Worm (Caenorhabditis elegans) whole organism, L1 larva: ENCODE measurements around the gene sknr-1.
A peak's percentile ranks its signal among the peaks of the same experiment; 100 is the strongest.

Experiments
- C04F5.9 ChIP-seq: sonication (generic microtip); optimal IDR thresholded peaks from 2 replicates; lab custom pipeline; 2016; ENCODE audit warnings: missing genetic modification characterization, missing compliant biosample characterization
- C16A3.4 ChIP-seq: fragments of 150-350 bp; optimal IDR thresholded peaks from 2 replicates; lab custom pipeline; 2014; ENCODE audit warnings: missing biosample characterization, missing genetic modification characterization
- F16B12.6 ChIP-seq: fragments of 150-350 bp; optimal IDR thresholded peaks from 2 replicates; lab custom pipeline; 2014; ENCODE audit warnings: missing biosample characterization, missing genetic modification characterization
- Y116A8C.19 ChIP-seq: sonication (generic microtip); optimal IDR thresholded peaks from 2 replicates; lab custom pipeline; 2016; ENCODE audit warnings: missing compliant biosample characterization, missing genetic modification characterization, borderline replicate concordance
- alr-1 ChIP-seq: fragments of 200-800 bp; sonication (Bioruptor generic); optimal IDR thresholded peaks from 2 replicates; lab custom pipeline; 2018; ENCODE audit warnings: borderline replicate concordance, mild to moderate bottlenecking, missing genetic modification characterization, missing compliant biosample characterization
- ama-1 ChIP-seq: fragments of 150-350 bp; optimal IDR thresholded peaks from 2 replicates; lab custom pipeline; 2014
- ceh-63 ChIP-seq: fragments of 200-800 bp; sonication (Bioruptor generic); optimal IDR thresholded peaks from 2 replicates; lab custom pipeline; 2018; ENCODE audit warnings: mild to moderate bottlenecking, missing genetic modification characterization, missing compliant biosample characterization
- ceh-8 ChIP-seq: fragments of 200-800 bp; sonication (Bioruptor generic); optimal IDR thresholded peaks from 2 replicates; lab custom pipeline; 2018; ENCODE audit warnings: mild to moderate bottlenecking, missing genetic modification characterization, moderate library complexity, missing compliant biosample characterization
- ceh-88 ChIP-seq: fragments of 200-800 bp; sonication (Bioruptor generic); IDR thresholded peaks from 2 replicates; pipeline ENCODE4 v1.3.6; 2022; ENCODE audit warnings: missing genetic modification characterization, missing compliant biosample characterization
- ceh-90 ChIP-seq: sonication (generic microtip); optimal IDR thresholded peaks from 2 replicates; lab custom pipeline; 2016; ENCODE audit warnings: missing genetic modification characterization, missing compliant biosample characterization
- dpl-1 ChIP-seq, 3 experiments: fragments of 150-350 bp in 2 of 3; sonication (generic microtip) in 1 of 3; optimal IDR thresholded peaks; 2 replicates each; lab custom pipeline; 2014 to 2017; ENCODE audit warnings: missing biosample characterization in 3 of 3, missing genetic modification characterization in 3 of 3, missing genetic modification reagents in 3 of 3
- efl-1 ChIP-seq, 4 experiments: fragments of 150-350 bp; optimal IDR thresholded peaks in 3 of 4; peaks in 1 of 4; 1 replicate in 1 of 4; 2 replicates in 3 of 4; lab custom pipeline; 2014; ENCODE audit warnings: missing biosample characterization in 2 of 4, missing genetic modification characterization in 2 of 4, missing genetic modification reagents in 2 of 4
- efl-3 ChIP-seq: fragments of 200-800 bp; sonication (Bioruptor generic); optimal IDR thresholded peaks from 2 replicates; lab custom pipeline; 2018; ENCODE audit warnings: mild to moderate bottlenecking, missing genetic modification characterization, missing compliant biosample characterization
- egl-13 ChIP-seq: sonication (generic microtip); optimal IDR thresholded peaks from 2 replicates; lab custom pipeline; 2016; ENCODE audit warnings: missing genotype, missing genetic modification reagents, missing genetic modification characterization, missing compliant biosample characterization
- egl-27 ChIP-seq, 2 experiments: fragments of 150-350 bp in 1 of 2; sonication (generic microtip); optimal IDR thresholded peaks; 3 replicates each; lab custom pipeline; 2017 to 2018; ENCODE audit warnings: missing biosample characterization in 2 of 2, missing genetic modification characterization in 2 of 2, missing genetic modification reagents in 2 of 2
- elt-3 ChIP-seq, 6 experiments: fragments of 150-350 bp in 1 of 6; sonication (generic microtip); optimal IDR thresholded peaks; 2 replicates each; lab custom pipeline; 2017 to 2018; ENCODE audit warnings: missing biosample characterization in 6 of 6, missing genetic modification characterization in 6 of 6, inconsistent platforms in 1 of 6
- ets-5 ChIP-seq: fragments of 200-800 bp; sonication (Bioruptor generic); IDR thresholded peaks from 2 replicates; pipeline ENCODE4 v1.3.6; 2022; ENCODE audit warnings: missing genetic modification characterization, missing compliant biosample characterization
- hlh-17 ChIP-seq: fragments of 200-800 bp; sonication (Bioruptor generic); optimal IDR thresholded peaks from 2 replicates; lab custom pipeline; 2018; ENCODE audit warnings: missing genetic modification characterization, mild to moderate bottlenecking, missing compliant biosample characterization, moderate library complexity, borderline replicate concordance
- hlh-4 ChIP-seq: sonication (generic microtip); optimal IDR thresholded peaks from 2 replicates; lab custom pipeline; 2016; ENCODE audit warnings: mild to moderate bottlenecking, missing genetic modification characterization, missing compliant biosample characterization
- hpl-2 ChIP-seq: fragments of 150-350 bp; optimal IDR thresholded peaks from 2 replicates; lab custom pipeline; 2014; ENCODE audit warnings: missing biosample characterization, missing genetic modification reagents, missing genetic modification characterization
- lin-35 ChIP-seq, 2 experiments: fragments of 150-350 bp; optimal IDR thresholded peaks; 2 replicates each; lab custom pipeline; 2014; ENCODE audit warnings: missing biosample characterization in 2 of 2, missing genetic modification characterization in 2 of 2, missing genetic modification reagents in 2 of 2
- lin-39 ChIP-seq: fragments of 150-350 bp; optimal IDR thresholded peaks from 2 replicates; lab custom pipeline; 2014; ENCODE audit warnings: missing biosample characterization, missing genetic modification reagents, missing genetic modification characterization
- lir-3 ChIP-seq: sonication (generic microtip); optimal IDR thresholded peaks from 2 replicates; lab custom pipeline; 2016; ENCODE audit warnings: mild to moderate bottlenecking, missing genetic modification characterization, moderate library complexity, missing compliant biosample characterization; ENCODE audit not compliant: poor library complexity
- lsy-2 ChIP-seq, 2 experiments: fragments of 150-350 bp; optimal IDR thresholded peaks; 2 replicates each; lab custom pipeline; 2014; ENCODE audit warnings: missing biosample characterization in 2 of 2, missing genetic modification characterization in 2 of 2
- mef-2 ChIP-seq: fragments of 150-350 bp; optimal IDR thresholded peaks from 2 replicates; lab custom pipeline; 2014; ENCODE audit warnings: missing biosample characterization, missing genetic modification characterization
- mep-1 ChIP-seq: fragments of 150-350 bp; optimal IDR thresholded peaks from 2 replicates; lab custom pipeline; 2014; ENCODE audit warnings: missing biosample characterization, missing genetic modification characterization
- nhr-20 ChIP-seq: sonication (generic microtip); optimal IDR thresholded peaks from 2 replicates; lab custom pipeline; 2016; ENCODE audit warnings: mild to moderate bottlenecking, missing genetic modification characterization, missing compliant biosample characterization
- nhr-47 ChIP-seq: sonication (generic microtip); optimal IDR thresholded peaks from 2 replicates; lab custom pipeline; 2016; ENCODE audit warnings: mild to moderate bottlenecking, missing genetic modification characterization, moderate library complexity, missing compliant biosample characterization
- nhr-71 ChIP-seq: sonication (generic microtip); optimal IDR thresholded peaks from 2 replicates; lab custom pipeline; 2016; ENCODE audit warnings: mild to moderate bottlenecking, missing genetic modification characterization, moderate library complexity, missing compliant biosample characterization
- nhr-77 ChIP-seq: fragments of 150-350 bp; optimal IDR thresholded peaks from 2 replicates; lab custom pipeline; 2014; ENCODE audit warnings: missing biosample characterization, missing genetic modification characterization
- nhr-84 ChIP-seq: sonication (generic microtip); optimal IDR thresholded peaks from 2 replicates; lab custom pipeline; 2017; ENCODE audit warnings: missing biosample characterization, missing genetic modification characterization
- nhr-85 ChIP-seq: sonication (generic microtip); peaks from one replicate; lab custom pipeline; 2016; ENCODE audit warnings: missing genetic modification characterization, inconsistent platforms, missing compliant biosample characterization
- pax-3 ChIP-seq: fragments of 200-800 bp; sonication (Bioruptor generic); optimal IDR thresholded peaks from 2 replicates; lab custom pipeline; 2018; ENCODE audit warnings: mild to moderate bottlenecking, missing genetic modification characterization, moderate library complexity, missing compliant biosample characterization
- rnt-1 ChIP-seq: sonication (generic microtip); optimal IDR thresholded peaks from 2 replicates; lab custom pipeline; 2016; ENCODE audit warnings: mild to moderate bottlenecking, missing genetic modification characterization, moderate library complexity, missing compliant biosample characterization
- skn-1 ChIP-seq: fragments of 150-350 bp; optimal IDR thresholded peaks from 2 replicates; lab custom pipeline; 2014; ENCODE audit warnings: missing biosample characterization, missing genetic modification characterization
- snpc-4 ChIP-seq: fragments of 150-350 bp; optimal IDR thresholded peaks from 2 replicates; lab custom pipeline; 2014; ENCODE audit warnings: missing biosample characterization, missing genetic modification characterization
- sox-4 ChIP-seq: sonication (generic microtip); optimal IDR thresholded peaks from 2 replicates; lab custom pipeline; 2016; ENCODE audit warnings: missing genetic modification characterization, missing compliant biosample characterization
- sptf-1 ChIP-seq: fragments of 150-350 bp; optimal IDR thresholded peaks from 2 replicates; lab custom pipeline; 2014; ENCODE audit warnings: missing biosample characterization, missing genetic modification characterization
- sup-37 ChIP-seq: fragments of 200-800 bp; sonication (Bioruptor generic); optimal IDR thresholded peaks from 2 replicates; lab custom pipeline; 2018; ENCODE audit warnings: mild to moderate bottlenecking, missing genetic modification characterization, missing compliant biosample characterization
- swsn-7 ChIP-seq: sonication (generic microtip); optimal IDR thresholded peaks from 2 replicates; lab custom pipeline; 2016; ENCODE audit warnings: missing genetic modification characterization, missing compliant biosample characterization
- tbx-2 ChIP-seq: sonication (generic microtip); optimal IDR thresholded peaks from 2 replicates; lab custom pipeline; 2016; ENCODE audit warnings: missing genetic modification characterization, missing compliant biosample characterization
- tlp-1 ChIP-seq: fragments of 150-350 bp; optimal IDR thresholded peaks from 2 replicates; lab custom pipeline; 2014; ENCODE audit warnings: missing biosample characterization, missing genetic modification characterization
- unc-130 ChIP-seq: fragments of 150-350 bp; optimal IDR thresholded peaks from 2 replicates; lab custom pipeline; 2017; ENCODE audit warnings: missing biosample characterization, missing genetic modification characterization, inconsistent platforms
- unc-62 ChIP-seq: fragments of 150-350 bp; optimal IDR thresholded peaks from 2 replicates; lab custom pipeline; 2014; ENCODE audit warnings: missing biosample characterization, missing genetic modification reagents, missing genetic modification characterization
- unc-86 ChIP-seq: sonication (generic microtip); optimal IDR thresholded peaks from 2 replicates; lab custom pipeline; 2016; ENCODE audit warnings: missing genetic modification characterization, missing compliant biosample characterization
- vab-15 ChIP-seq: sonication (generic microtip); optimal IDR thresholded peaks from 2 replicates; lab custom pipeline; 2017; ENCODE audit warnings: missing genotype, mild to moderate bottlenecking, missing genetic modification characterization, missing compliant biosample characterization
- xbp-1 ChIP-seq: sonication (generic microtip); optimal IDR thresholded peaks from 2 replicates; lab custom pipeline; 2016; ENCODE audit warnings: missing genetic modification characterization, missing compliant biosample characterization
- zag-1 ChIP-seq: fragments of 150-350 bp; optimal IDR thresholded peaks from 2 replicates; lab custom pipeline; 2014; ENCODE audit warnings: missing biosample characterization, missing genetic modification characterization
- zip-4 ChIP-seq: fragments of 200-800 bp; sonication (Bioruptor generic); optimal IDR thresholded peaks from 2 replicates; lab custom pipeline; 2018; ENCODE audit warnings: mild to moderate bottlenecking, missing genetic modification characterization, moderate library complexity, missing compliant biosample characterization
- ztf-4 ChIP-seq: fragments of 150-350 bp; optimal IDR thresholded peaks from 2 replicates; lab custom pipeline; 2014; ENCODE audit warnings: missing biosample characterization, missing genetic modification characterization

Gene sknr-1

ce11 chrV:2673807-2674206, 48.5 kb upstream of the sknr-1 start (continued):
- peak; percentile 32 to 61 for TF ChIP-seq lin-35 (GFP tag; optimal IDR thresholded peaks at IDR 0.05; lab: Kevin White, UChicago)
- no peak for TF ChIP-seq zip-4
- TF ChIP-seq snpc-4 (tag; lab: Kevin White, UChicago), result no peak
- TF ChIP-seq efl-3 (GFP tag; lab: Kevin White, UChicago), result no peak
- peak; percentile 14 for TF ChIP-seq tbx-2 (tag; lab: Kevin White, UChicago)
- no peak for TF ChIP-seq nhr-77 (tag; lab: Kevin White, UChicago)
- TF ChIP-seq efl-1 (optimal IDR thresholded peaks at IDR 0.05; lab: Kevin White, UChicago), result peak; percentile 31 to 34
- TF ChIP-seq efl-1 (GFP tag; optimal IDR thresholded peaks at IDR 0.05 in 1 of 2; lab: Kevin White, UChicago), result peak; percentile 33 to 95
- no peak for TF ChIP-seq sox-4 (tag; lab: Kevin White, UChicago)
- peak; percentile 59 for TF ChIP-seq nhr-47 (tag; lab: Kevin White, UChicago)
- no peak for TF ChIP-seq ceh-63 (GFP tag; lab: Kevin White, UChicago)

DNA sequence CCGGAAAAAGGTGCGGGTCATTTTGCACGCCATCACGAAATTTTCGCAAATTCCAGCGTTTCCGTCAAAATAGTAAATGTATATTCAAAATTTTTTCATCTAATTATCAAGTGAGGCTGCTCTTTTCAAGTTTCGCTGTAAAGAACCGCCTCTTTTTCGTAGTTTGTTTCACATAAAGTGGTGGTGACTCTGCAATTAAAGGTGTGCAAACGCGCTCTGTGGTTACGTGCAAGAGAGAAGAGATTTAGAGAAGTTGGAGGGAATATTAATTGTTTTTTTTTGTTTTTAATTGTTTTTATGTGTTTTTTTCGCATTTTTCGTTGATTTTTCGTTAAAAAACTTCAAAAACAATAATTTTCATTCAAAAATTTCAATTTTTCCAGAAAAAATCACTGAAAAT, 47.3 kb upstream of the sknr-1 start, which contains the start of gene W02G9.3:
W02G9.3 (plus strand) TSS at position 384 of the 400 bp plus-strand sequence.
- TF ChIP-seq ceh-8 (GFP tag; lab: Kevin White, UChicago), result peak; percentile 33
- no peak for TF ChIP-seq hlh-17 (GFP tag; lab: Kevin White, UChicago)
- TF ChIP-seq ceh-88 (GFP tag; lab: Robert Waterston, UW), result no peak
- TF ChIP-seq Y116A8C.19, result no peak
- TF ChIP-seq efl-3 (GFP tag; lab: Kevin White, UChicago), result no peak
- no peak for TF ChIP-seq egl-27 (tag; optimal IDR thresholded peaks at IDR 0.05; lab: Kevin White, UChicago)
- peak; percentile 87 to 91 for TF ChIP-seq lsy-2 (tag; optimal IDR thresholded peaks at IDR 0.05; lab: Kevin White, UChicago)
- TF ChIP-seq C16A3.4 (tag; lab: Kevin White, UChicago), result peak; percentile 89
- peak; percentile 80 for TF ChIP-seq lin-39
- TF ChIP-seq alr-1 (tag; lab: Kevin White, UChicago), result no peak
- TF ChIP-seq ceh-90 (tag; lab: Kevin White, UChicago), result peak; percentile 35
- no peak for TF ChIP-seq mef-2 (tag; lab: Kevin White, UChicago)
- TF ChIP-seq sup-37 (GFP tag; lab: Kevin White, UChicago), result no peak
- TF ChIP-seq tlp-1 (tag; lab: Kevin White, UChicago), result no peak
- peak; percentile 17 for TF ChIP-seq egl-13
- TF ChIP-seq sptf-1 (tag; lab: Kevin White, UChicago), result no peak
- TF ChIP-seq F16B12.6 (tag; lab: Kevin White, UChicago), result peak; percentile 45
- TF ChIP-seq sox-4 (tag; lab: Kevin White, UChicago), result peak; percentile 56
- TF ChIP-seq lin-35 (GFP tag; optimal IDR thresholded peaks at IDR 0.05; lab: Kevin White, UChicago), result peak; percentile 87 to 95
- peak; percentile 76 for TF ChIP-seq nhr-20 (tag; lab: Kevin White, UChicago)
- no peak for TF ChIP-seq hlh-4 (tag; lab: Kevin White, UChicago)
- peak; percentile 88 for TF ChIP-seq skn-1 (tag; lab: Kevin White, UChicago)
- TF ChIP-seq elt-3 (tag; optimal IDR thresholded peaks at IDR 0.05; lab: Kevin White, UChicago), result peak in 1 of 6 experiments; percentile 66
- TF ChIP-seq nhr-71 (tag; lab: Kevin White, UChicago), result peak; percentile 92
- peak; percentile 43 for TF ChIP-seq ama-1
- TF ChIP-seq nhr-84, result no peak
- no peak for TF ChIP-seq C04F5.9 (tag; lab: Kevin White, UChicago)
- TF ChIP-seq rnt-1 (tag; lab: Kevin White, UChicago), result peak; percentile 87
- no peak for TF ChIP-seq zag-1 (tag; lab: Kevin White, UChicago)
- peak; percentile 78 for TF ChIP-seq xbp-1 (tag; lab: Kevin White, UChicago)
- peak; percentile 78 for TF ChIP-seq tbx-2 (tag; lab: Kevin White, UChicago)
- TF ChIP-seq hpl-2 (GFP tag; lab: Kevin White, UChicago), result no peak
- TF ChIP-seq swsn-7 (tag; lab: Kevin White, UChicago), result peak; percentile 80
- peak; percentile 99 for TF ChIP-seq vab-15 (tag; lab: Kevin White, UChicago)
- no peak for TF ChIP-seq unc-62 (GFP tag; lab: Kevin White, UChicago)
- peak; percentile 83 to 91 (median 89) for TF ChIP-seq dpl-1 (GFP tag; optimal IDR thresholded peaks at IDR 0.05; lab: Kevin White, UChicago)
- no peak for TF ChIP-seq ets-5
- peak; percentile 66 for TF ChIP-seq unc-86 (tag; lab: Kevin White, UChicago)
- peak; percentile 40 for TF ChIP-seq ztf-4 (tag; lab: Kevin White, UChicago)
- peak; percentile 89 for TF ChIP-seq mep-1 (tag; lab: Kevin White, UChicago)
- peak; percentile 89 for TF ChIP-seq nhr-85 (tag; lab: Kevin White, UChicago)
- peak; percentile 17 for TF ChIP-seq snpc-4 (tag; lab: Kevin White, UChicago)
- no peak for TF ChIP-seq lir-3 (tag; lab: Kevin White, UChicago)
- peak; percentile 74 for TF ChIP-seq unc-130 (tag; lab: Kevin White, UChicago)
- peak; percentile 74 for TF ChIP-seq pax-3 (tag; lab: Kevin White, UChicago)
